Worm (Caenorhabditis elegans) whole organism, L1 larva: ENCODE measurements around the gene R05G6.4.
A peak's percentile ranks its signal among the peaks of the same experiment; 100 is the strongest.

Source experiments
- C04F5.9 ChIP-seq: sonication (generic microtip); optimal IDR thresholded peaks from 2 replicates; lab custom pipeline; 2016; ENCODE audit warnings: missing genetic modification characterization, missing compliant biosample characterization
- C16A3.4 ChIP-seq: fragments of 150-350 bp; optimal IDR thresholded peaks from 2 replicates; lab custom pipeline; 2014; ENCODE audit warnings: missing biosample characterization, missing genetic modification characterization
- Y116A8C.19 ChIP-seq: sonication (generic microtip); optimal IDR thresholded peaks from 2 replicates; lab custom pipeline; 2016; ENCODE audit warnings: missing compliant biosample characterization, missing genetic modification characterization, borderline replicate concordance
- aha-1 ChIP-seq: fragments of 150-350 bp; optimal IDR thresholded peaks from 2 replicates; lab custom pipeline; 2014; ENCODE audit warnings: missing biosample characterization, missing genetic modification characterization
- aly-2 ChIP-seq: fragments of 150-350 bp; optimal IDR thresholded peaks from 2 replicates; lab custom pipeline; 2014; ENCODE audit warnings: missing biosample characterization, missing genetic modification characterization
- ama-1 ChIP-seq: fragments of 150-350 bp; optimal IDR thresholded peaks from 2 replicates; lab custom pipeline; 2014
- blmp-1 ChIP-seq: fragments of 150-350 bp; optimal IDR thresholded peaks from 2 replicates; lab custom pipeline; 2014; ENCODE audit warnings: missing biosample characterization, missing genetic modification characterization
- ceh-82 ChIP-seq, 3 experiments: fragments of 150-350 bp in 1 of 3; sonication (generic microtip) in 2 of 3; optimal IDR thresholded peaks; 2 replicates each; lab custom pipeline; 2014 to 2017; ENCODE audit warnings: missing biosample characterization in 3 of 3, missing genetic modification characterization in 3 of 3
- dpl-1 ChIP-seq, 3 experiments: fragments of 150-350 bp in 2 of 3; sonication (generic microtip) in 1 of 3; optimal IDR thresholded peaks; 2 replicates each; lab custom pipeline; 2014 to 2017; ENCODE audit warnings: missing biosample characterization in 3 of 3, missing genetic modification characterization in 3 of 3, missing genetic modification reagents in 3 of 3
- dsc-1 ChIP-seq: sonication (generic microtip); optimal IDR thresholded peaks from 2 replicates; lab custom pipeline; 2016; ENCODE audit warnings: mild to moderate bottlenecking, missing genetic modification characterization, missing compliant biosample characterization
- efl-1 ChIP-seq, 4 experiments: fragments of 150-350 bp; optimal IDR thresholded peaks in 3 of 4; peaks in 1 of 4; 1 replicate in 1 of 4; 2 replicates in 3 of 4; lab custom pipeline; 2014; ENCODE audit warnings: missing biosample characterization in 2 of 4, missing genetic modification characterization in 2 of 4, missing genetic modification reagents in 2 of 4
- efl-3 ChIP-seq: fragments of 200-800 bp; sonication (Bioruptor generic); optimal IDR thresholded peaks from 2 replicates; lab custom pipeline; 2018; ENCODE audit warnings: mild to moderate bottlenecking, missing genetic modification characterization, missing compliant biosample characterization
- egl-13 ChIP-seq: sonication (generic microtip); optimal IDR thresholded peaks from 2 replicates; lab custom pipeline; 2016; ENCODE audit warnings: missing genotype, missing genetic modification reagents, missing genetic modification characterization, missing compliant biosample characterization
- egl-27 ChIP-seq, 2 experiments: fragments of 150-350 bp in 1 of 2; sonication (generic microtip); optimal IDR thresholded peaks; 3 replicates each; lab custom pipeline; 2017 to 2018; ENCODE audit warnings: missing biosample characterization in 2 of 2, missing genetic modification characterization in 2 of 2, missing genetic modification reagents in 2 of 2
- elt-2 ChIP-seq: sonication (generic microtip); optimal IDR thresholded peaks from 2 replicates; lab custom pipeline; 2016; ENCODE audit warnings: missing genetic modification characterization, mild to moderate bottlenecking, inconsistent platforms, missing compliant biosample characterization, missing genetic modification reagents
- elt-3 ChIP-seq, 6 experiments: fragments of 150-350 bp in 1 of 6; sonication (generic microtip); optimal IDR thresholded peaks; 2 replicates each; lab custom pipeline; 2017 to 2018; ENCODE audit warnings: missing biosample characterization in 6 of 6, missing genetic modification characterization in 6 of 6, inconsistent platforms in 1 of 6
- ets-5 ChIP-seq: fragments of 200-800 bp; sonication (Bioruptor generic); IDR thresholded peaks from 2 replicates; pipeline ENCODE4 v1.3.6; 2022; ENCODE audit warnings: missing genetic modification characterization, missing compliant biosample characterization
- fos-1 ChIP-seq: fragments of 150-350 bp; optimal IDR thresholded peaks from 2 replicates; lab custom pipeline; 2014; ENCODE audit warnings: missing biosample characterization, missing genetic modification characterization
- hlh-17 ChIP-seq: fragments of 200-800 bp; sonication (Bioruptor generic); optimal IDR thresholded peaks from 2 replicates; lab custom pipeline; 2018; ENCODE audit warnings: missing genetic modification characterization, mild to moderate bottlenecking, missing compliant biosample characterization, moderate library complexity, borderline replicate concordance
- hpl-2 ChIP-seq: fragments of 150-350 bp; optimal IDR thresholded peaks from 2 replicates; lab custom pipeline; 2014; ENCODE audit warnings: missing biosample characterization, missing genetic modification reagents, missing genetic modification characterization
- irx-1 ChIP-seq: sonication (generic microtip); optimal IDR thresholded peaks from 2 replicates; lab custom pipeline; 2016; ENCODE audit warnings: missing genetic modification characterization, missing compliant biosample characterization
- isw-1 ChIP-seq: fragments of 200-800 bp; sonication (Bioruptor generic); IDR thresholded peaks from 2 replicates; pipeline ENCODE4 v1.3.6; 2022; ENCODE audit warnings: missing genetic modification characterization, missing compliant biosample characterization
- lin-14 ChIP-seq: fragments of 200-800 bp; sonication (Bioruptor generic); optimal IDR thresholded peaks from 2 replicates; lab custom pipeline; 2018; ENCODE audit warnings: mild to moderate bottlenecking, missing genetic modification characterization, moderate library complexity, missing compliant biosample characterization
- lin-35 ChIP-seq, 2 experiments: fragments of 150-350 bp; optimal IDR thresholded peaks; 2 replicates each; lab custom pipeline; 2014; ENCODE audit warnings: missing biosample characterization in 2 of 2, missing genetic modification characterization in 2 of 2, missing genetic modification reagents in 2 of 2
- lin-39 ChIP-seq: fragments of 150-350 bp; optimal IDR thresholded peaks from 2 replicates; lab custom pipeline; 2014; ENCODE audit warnings: missing biosample characterization, missing genetic modification reagents, missing genetic modification characterization
- lir-3 ChIP-seq: sonication (generic microtip); optimal IDR thresholded peaks from 2 replicates; lab custom pipeline; 2016; ENCODE audit warnings: mild to moderate bottlenecking, missing genetic modification characterization, moderate library complexity, missing compliant biosample characterization; ENCODE audit not compliant: poor library complexity
- lsy-2 ChIP-seq, 2 experiments: fragments of 150-350 bp; optimal IDR thresholded peaks; 2 replicates each; lab custom pipeline; 2014; ENCODE audit warnings: missing biosample characterization in 2 of 2, missing genetic modification characterization in 2 of 2
- mep-1 ChIP-seq: fragments of 150-350 bp; optimal IDR thresholded peaks from 2 replicates; lab custom pipeline; 2014; ENCODE audit warnings: missing biosample characterization, missing genetic modification characterization
- nhr-19 ChIP-seq: fragments of 200-800 bp; sonication (Bioruptor generic); conservative IDR thresholded peaks from 2 replicates; pipeline ENCODE4 v1.3.6; 2022; ENCODE audit warnings: missing genetic modification characterization, missing compliant biosample characterization
- nhr-237 ChIP-seq: fragments of 150-350 bp; optimal IDR thresholded peaks from 2 replicates; lab custom pipeline; 2014; ENCODE audit warnings: missing biosample characterization, missing genetic modification characterization
- nhr-71 ChIP-seq: sonication (generic microtip); optimal IDR thresholded peaks from 2 replicates; lab custom pipeline; 2016; ENCODE audit warnings: mild to moderate bottlenecking, missing genetic modification characterization, moderate library complexity, missing compliant biosample characterization
- nhr-76 ChIP-seq: sonication (generic microtip); optimal IDR thresholded peaks from 2 replicates; lab custom pipeline; 2017; ENCODE audit warnings: missing biosample characterization, missing genetic modification characterization
- nhr-85 ChIP-seq: sonication (generic microtip); peaks from one replicate; lab custom pipeline; 2016; ENCODE audit warnings: missing genetic modification characterization, inconsistent platforms, missing compliant biosample characterization
- nhr-90 ChIP-seq: sonication (generic microtip); optimal IDR thresholded peaks from 2 replicates; lab custom pipeline; 2016; ENCODE audit warnings: mild to moderate bottlenecking, missing genetic modification characterization, missing compliant biosample characterization; ENCODE audit not compliant: poor library complexity
- rnt-1 ChIP-seq: sonication (generic microtip); optimal IDR thresholded peaks from 2 replicates; lab custom pipeline; 2016; ENCODE audit warnings: mild to moderate bottlenecking, missing genetic modification characterization, moderate library complexity, missing compliant biosample characterization
- skn-1 ChIP-seq: fragments of 150-350 bp; optimal IDR thresholded peaks from 2 replicates; lab custom pipeline; 2014; ENCODE audit warnings: missing biosample characterization, missing genetic modification characterization
- snu-23 ChIP-seq: sonication (generic microtip); optimal IDR thresholded peaks from 2 replicates; lab custom pipeline; 2016; ENCODE audit warnings: missing genetic modification characterization, missing compliant biosample characterization
- sox-4 ChIP-seq: sonication (generic microtip); optimal IDR thresholded peaks from 2 replicates; lab custom pipeline; 2016; ENCODE audit warnings: missing genetic modification characterization, missing compliant biosample characterization
- sptf-1 ChIP-seq: fragments of 150-350 bp; optimal IDR thresholded peaks from 2 replicates; lab custom pipeline; 2014; ENCODE audit warnings: missing biosample characterization, missing genetic modification characterization
- swsn-7 ChIP-seq: sonication (generic microtip); optimal IDR thresholded peaks from 2 replicates; lab custom pipeline; 2016; ENCODE audit warnings: missing genetic modification characterization, missing compliant biosample characterization
- unc-130 ChIP-seq: fragments of 150-350 bp; optimal IDR thresholded peaks from 2 replicates; lab custom pipeline; 2017; ENCODE audit warnings: missing biosample characterization, missing genetic modification characterization, inconsistent platforms
- unc-86 ChIP-seq: sonication (generic microtip); optimal IDR thresholded peaks from 2 replicates; lab custom pipeline; 2016; ENCODE audit warnings: missing genetic modification characterization, missing compliant biosample characterization
- xbp-1 ChIP-seq: sonication (generic microtip); optimal IDR thresholded peaks from 2 replicates; lab custom pipeline; 2016; ENCODE audit warnings: missing genetic modification characterization, missing compliant biosample characterization
- zag-1 ChIP-seq: fragments of 150-350 bp; optimal IDR thresholded peaks from 2 replicates; lab custom pipeline; 2014; ENCODE audit warnings: missing biosample characterization, missing genetic modification characterization
- ztf-11 ChIP-seq, 2 experiments: sonication (generic microtip); optimal IDR thresholded peaks; 2 replicates each; lab custom pipeline; 2016 to 2017; ENCODE audit warnings: missing genetic modification characterization in 2 of 2, missing biosample characterization in 1 of 2, missing compliant biosample characterization in 1 of 2
- ztf-4 ChIP-seq: fragments of 150-350 bp; optimal IDR thresholded peaks from 2 replicates; lab custom pipeline; 2014; ENCODE audit warnings: missing biosample characterization, missing genetic modification characterization

R05G6.4 gene

ce11 chrIV:7505866-7506488 is 7.1 kb upstream of the R05G6.4 start (continued):
- TF ChIP-seq dsc-1 (tag; lab: Kevin White, UChicago) (peak; percentile 25), efl-3 (GFP tag; lab: Kevin White, UChicago) (no peak), nhr-90 (tag; lab: Kevin White, UChicago) (peak; percentile 63), dpl-1 (GFP tag; optimal IDR thresholded peaks at IDR 0.05; lab: Kevin White, UChicago) (peak in 1 of 3 experiments; percentile 34)

- TF ChIP-seq sptf-1 (tag; lab: Kevin White, UChicago) (no peak), efl-1 (optimal IDR thresholded peaks at IDR 0.05; lab: Kevin White, UChicago) (no peak), efl-1 (GFP tag; optimal IDR thresholded peaks at IDR 0.05 in 1 of 2; lab: Kevin White, UChicago) (peak in 1 of 2 experiments; percentile 93), ets-5 (GFP tag; lab: Robert Waterston, UW) (0 out of 2 replicates have a peak, but pooled peaks have one; percentile 45), isw-1 (GFP tag; lab: Robert Waterston, UW) (no peak)
Measured at ce11 chrIV:7506711-7507110, 6.3 kb upstream of the R05G6.4 start.

- TF ChIP-seq efl-1 (optimal IDR thresholded peaks at IDR 0.05; lab: Kevin White, UChicago) (peak; percentile 11 to 45), efl-1 (GFP tag; optimal IDR thresholded peaks at IDR 0.05 in 1 of 2; lab: Kevin White, UChicago) (peak; percentile 59 to 97), aly-2 (tag; lab: Kevin White, UChicago) (no peak), sox-4 (no peak), lsy-2 (tag; optimal IDR thresholded peaks at IDR 0.05; lab: Kevin White, UChicago) (peak; percentile 35 to 59), ztf-4 (tag; lab: Kevin White, UChicago) (peak; percentile 6), blmp-1 (peak; percentile 57), unc-130 (peak; percentile 73), mep-1 (tag; lab: Kevin White, UChicago) (peak; percentile 53), nhr-90 (tag; lab: Kevin White, UChicago) (peak; percentile 67), ztf-11 (tag; optimal IDR thresholded peaks at IDR 0.05; lab: Kevin White, UChicago) (no peak), skn-1 (tag; lab: Kevin White, UChicago) (peak; percentile 37), lir-3 (peak; percentile 9), nhr-237 (tag; lab: Kevin White, UChicago) (no peak), efl-3 (GFP tag; lab: Kevin White, UChicago) (no peak), nhr-76 (tag; lab: Kevin White, UChicago) (no peak), ceh-82 (tag; optimal IDR thresholded peaks at IDR 0.05; lab: Kevin White, UChicago) (peak in 1 of 3 experiments; percentile 21), C04F5.9 (peak; percentile 2), xbp-1 (no peak), C16A3.4 (peak; percentile 34), nhr-19 (GFP tag; lab: Robert Waterston, UW) (peak; percentile 67), zag-1 (tag; lab: Kevin White, UChicago) (no peak), egl-27 (tag; optimal IDR thresholded peaks at IDR 0.05; lab: Kevin White, UChicago) (no peak), aha-1 (tag; lab: Kevin White, UChicago) (no peak), unc-86 (tag; lab: Kevin White, UChicago) (no peak), hlh-17 (no peak), lin-39 (peak; percentile 9), snu-23 (GFP tag; lab: Kevin White, UChicago) (peak; percentile 69), Y116A8C.19 (no peak), elt-2 (tag; lab: Kevin White, UChicago) (peak; percentile 29), swsn-7 (tag; lab: Kevin White, UChicago) (peak; percentile 35), irx-1 (peak; percentile 17), ama-1 (peak; percentile 79), rnt-1 (tag; lab: Kevin White, UChicago) (peak; percentile 60), dpl-1 (GFP tag; optimal IDR thresholded peaks at IDR 0.05; lab: Kevin White, UChicago) (peak in 2 of 3 experiments; percentile 51 to 66), nhr-85 (tag; lab: Kevin White, UChicago) (peak; percentile 81), elt-3 (tag; optimal IDR thresholded peaks at IDR 0.05; lab: Kevin White, UChicago) (peak in 1 of 6 experiments; percentile 65), lin-35 (GFP tag; optimal IDR thresholded peaks at IDR 0.05; lab: Kevin White, UChicago) (peak; percentile 28 to 80), egl-13 (no peak), hpl-2 (GFP tag; lab: Kevin White, UChicago) (no peak), nhr-71 (peak; percentile 83), fos-1 (tag; lab: Kevin White, UChicago) (no peak), lin-14 (GFP tag; lab: Kevin White, UChicago) (peak; percentile 67)
Measured at ce11 chrIV:7507305-7507704, 5.7 kb upstream of the R05G6.4 start.
